Worm (Caenorhabditis elegans): ENCODE measurements around the gene moa-2.

DNA sequence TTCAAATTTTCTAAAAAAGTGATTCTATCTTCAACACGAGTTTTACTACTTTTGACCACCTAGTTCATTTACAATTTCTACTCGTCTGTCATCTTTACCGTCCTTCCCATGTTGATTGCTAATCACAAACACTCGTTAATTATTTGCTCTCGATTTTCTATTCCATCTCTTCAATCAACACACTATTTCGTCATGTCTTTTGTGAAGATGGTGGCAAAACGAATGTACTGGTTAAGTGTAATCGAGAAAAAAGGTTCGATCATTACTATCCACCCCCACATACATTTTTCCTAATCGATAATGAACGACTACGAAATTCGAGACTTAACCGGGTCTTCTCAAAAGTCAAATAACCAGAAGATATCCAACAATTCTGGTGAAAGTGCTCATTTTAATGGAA lies 25.8 kb upstream of the moa-2 start, which contains the start of gene cpna-2:
- TF ChIP-seq ztf-28 (GFP tag; IDR thresholded peaks at IDR 0.05), result no peak
- no peak for TF ChIP-seq ZK185.1 (tag; optimal IDR thresholded peaks at IDR 0.05; ENCODE audit: poor library complexity, severe bottlenecking)
- no peak for TF ChIP-seq ceh-100 (GFP tag; IDR thresholded peaks at IDR 0.05)
- no peak for TF ChIP-seq nfya-1 (tag; optimal IDR thresholded peaks at IDR 0.05; ENCODE audit: borderline replicate concordance, insufficient read depth)
